Worm (Caenorhabditis elegans): Measurements from ENCODE around the gene ccdc-55.

- TF ChIP-seq ceh-82 (tag; optimal IDR thresholded peaks at IDR 0.05) (no peak), egl-27 (tag; optimal IDR thresholded peaks at IDR 0.05) (no peak), unc-62 (GFP tag; optimal IDR thresholded peaks at IDR 0.05 in 1 of 2) (no peak), unc-62 (tag; optimal IDR thresholded peaks at IDR 0.05) (no peak), zag-1 (tag; optimal IDR thresholded peaks at IDR 0.05) (no peak), nhr-111 (GFP tag; optimal IDR thresholded peaks at IDR 0.05) (no peak), fkh-10 (GFP tag; optimal IDR thresholded peaks at IDR 0.05) (no peak), dmd-8 (GFP tag; IDR thresholded peaks at IDR 0.05) (no peak), ctbp-1 (GFP tag; IDR thresholded peaks at IDR 0.05) (no peak), fos-1 (tag; optimal IDR thresholded peaks at IDR 0.05) (no peak)
Observed at ce11 chrIII:4131814-4132555, 36.6 kb downstream of the ccdc-55 start.

Measured in whole organism, L4 larva.